Worm (Caenorhabditis elegans) whole organism, young adult: Measurements from ENCODE around the gene T04A8.13.
"Not testable (repeated sequence)": the region's sequence is repeated elsewhere in the genome, so short reads cannot be mapped to it uniquely, and the experiment has no call there.

ENCODE experiments used
- B0019.2 ChIP-seq: fragments of 200-800 bp; sonication (Bioruptor generic); conservative IDR thresholded peaks from 2 replicates; pipeline ENCODE4 v1.3.6; 2022; ENCODE audit warnings: missing genetic modification reagents, missing genetic modification characterization, missing compliant biosample characterization
- B0035.1 ChIP-seq: sonication (generic microtip); optimal IDR thresholded peaks from 2 replicates; lab custom pipeline; 2016; ENCODE audit warnings: missing genetic modification characterization, mild to moderate bottlenecking, missing compliant biosample characterization, missing genotype, missing genetic modification reagents
- C06A6.2 ChIP-seq: fragments of 200-800 bp; sonication (Bioruptor generic); conservative IDR thresholded peaks from 2 replicates; pipeline ENCODE4 v1.3.6; 2022; ENCODE audit warnings: missing genetic modification characterization, missing compliant biosample characterization
- F33H1.4 ChIP-seq: fragments of 200-800 bp; sonication (Bioruptor generic); IDR thresholded peaks from 2 replicates; pipeline ENCODE4 v1.3.6; 2022; ENCODE audit warnings: missing genetic modification reagents, missing genetic modification characterization, missing compliant biosample characterization
- K11D2.4 ChIP-seq: fragments of 200-800 bp; sonication (Bioruptor generic); IDR thresholded peaks from 2 replicates; pipeline ENCODE4 v1.3.6; 2022; ENCODE audit warnings: missing genetic modification reagents, missing genetic modification characterization, missing compliant biosample characterization
- Y53F4B.3 ChIP-seq: fragments of 200-800 bp; sonication (Bioruptor generic); IDR thresholded peaks from 2 replicates; pipeline ENCODE4 v1.3.6; 2022; ENCODE audit warnings: missing genetic modification reagents, missing genetic modification characterization, missing compliant biosample characterization
- Y56A3A.18 ChIP-seq: fragments of 200-800 bp; sonication (Bioruptor generic); IDR thresholded peaks from 2 replicates; pipeline ENCODE4 v1.3.6; 2022; ENCODE audit warnings: missing genetic modification reagents, missing genetic modification characterization, missing compliant biosample characterization
- ama-1 ChIP-seq, 3 experiments: fragments of 150-350 bp in 1 of 3; sonication (generic microtip) in 2 of 3; optimal IDR thresholded peaks; 2 replicates each; lab custom pipeline; 2014 to 2018; ENCODE audit warnings: missing biosample characterization in 2 of 3, missing genetic modification characterization in 2 of 3, missing genetic modification reagents in 2 of 3
- athp-1 ChIP-seq: sonication (generic microtip); optimal IDR thresholded peaks from 2 replicates; lab custom pipeline; 2017; ENCODE audit warnings: mild to moderate bottlenecking, missing genetic modification characterization, missing compliant biosample characterization
- ccch-3 ChIP-seq: fragments of 200-800 bp; sonication (Bioruptor generic); optimal IDR thresholded peaks from 2 replicates; lab custom pipeline; 2018; ENCODE audit warnings: mild to moderate bottlenecking, missing genetic modification characterization, missing compliant biosample characterization
- cebp-1 ChIP-seq, 2 experiments: fragments of 200-800 bp in 1 of 2; sonication (Bioruptor generic) in 1 of 2; sonication (generic microtip) in 1 of 2; IDR thresholded peaks in 1 of 2; optimal IDR thresholded peaks in 1 of 2; 2 replicates each; pipeline versions ENCODE4 v1.3.6 to Lab custom; 2017 to 2022; ENCODE audit warnings: missing compliant biosample characterization in 2 of 2, missing genetic modification characterization in 2 of 2, mild to moderate bottlenecking in 1 of 2, missing genetic modification reagents in 1 of 2, moderate library complexity in 1 of 2
- cebp-2 ChIP-seq: fragments of 200-800 bp; sonication (Bioruptor generic); IDR thresholded peaks from 2 replicates; pipeline ENCODE4 v1.3.6; 2022; ENCODE audit warnings: missing genetic modification characterization, missing compliant biosample characterization
- ceh-100 ChIP-seq: fragments of 200-800 bp; sonication (Bioruptor generic); IDR thresholded peaks from 2 replicates; pipeline ENCODE4 v1.3.6; 2022; ENCODE audit warnings: missing genetic modification reagents, missing genetic modification characterization, missing compliant biosample characterization
- ceh-40 ChIP-seq: fragments of 200-800 bp; sonication (Bioruptor generic); IDR thresholded peaks from 2 replicates; pipeline ENCODE4 v1.3.6; 2022; ENCODE audit warnings: missing genetic modification characterization, missing compliant biosample characterization
- ceh-58 ChIP-seq: fragments of 200-800 bp; sonication (Bioruptor generic); IDR thresholded peaks from 2 replicates; pipeline ENCODE4 v1.3.6; 2022; ENCODE audit warnings: missing genetic modification characterization, missing compliant biosample characterization
- ceh-79 ChIP-seq: sonication (generic microtip); optimal IDR thresholded peaks from 2 replicates; lab custom pipeline; 2017; ENCODE audit warnings: mild to moderate bottlenecking, missing genetic modification characterization, missing compliant biosample characterization
- dox-1 ChIP-seq: fragments of 200-800 bp; sonication (Bioruptor generic); IDR thresholded peaks from 2 replicates; pipeline ENCODE4 v1.3.6; 2022; ENCODE audit warnings: missing genetic modification reagents, missing genetic modification characterization, missing compliant biosample characterization
- efl-1 ChIP-seq: fragments of 150-350 bp; optimal IDR thresholded peaks from 2 replicates; lab custom pipeline; 2014; ENCODE audit warnings: missing biosample characterization, missing genetic modification reagents, missing genetic modification characterization
- egl-44 ChIP-seq: fragments of 200-800 bp; sonication (Bioruptor generic); IDR thresholded peaks from 2 replicates; pipeline ENCODE4 v1.3.6; 2022; ENCODE audit warnings: missing genetic modification reagents, missing genetic modification characterization, missing compliant biosample characterization
- ets-4 ChIP-seq: fragments of 200-800 bp; sonication (Bioruptor generic); optimal IDR thresholded peaks from 2 replicates; lab custom pipeline; 2018; ENCODE audit warnings: mild to moderate bottlenecking, missing genetic modification characterization, missing compliant biosample characterization
- hmg-1.2 ChIP-seq: fragments of 200-800 bp; sonication (Bioruptor generic); IDR thresholded peaks from 2 replicates; pipeline ENCODE4 v1.3.6; 2022; ENCODE audit warnings: missing genetic modification reagents, missing genetic modification characterization, missing compliant biosample characterization
- hmg-20 ChIP-seq: fragments of 200-800 bp; sonication (Bioruptor generic); IDR thresholded peaks from 2 replicates; pipeline ENCODE4 v1.3.6; 2022; ENCODE audit warnings: missing genetic modification reagents, missing genetic modification characterization, missing compliant biosample characterization
- hsf-1 ChIP-seq: fragments of 200-800 bp; sonication (Bioruptor generic); IDR thresholded peaks from 2 replicates; pipeline ENCODE4 v1.3.6; 2022; ENCODE audit warnings: missing genetic modification reagents, missing genetic modification characterization, missing compliant biosample characterization
- lsl-1 ChIP-seq: fragments of 200-800 bp; sonication (Bioruptor generic); optimal IDR thresholded peaks from 2 replicates; lab custom pipeline; 2018; ENCODE audit warnings: mild to moderate bottlenecking, missing genetic modification characterization, moderate library complexity, missing compliant biosample characterization
- mes-4 ChIP-seq: sonication (generic microtip); optimal IDR thresholded peaks from 2 replicates; lab custom pipeline; 2016; ENCODE audit warnings: missing genotype, missing genetic modification characterization, missing compliant biosample characterization
- nfya-2 ChIP-seq: fragments of 200-800 bp; sonication (Bioruptor generic); IDR thresholded peaks from 2 replicates; pipeline ENCODE4 v1.3.6; 2022; ENCODE audit warnings: missing genetic modification reagents, missing genetic modification characterization, missing compliant biosample characterization
- nhr-80 ChIP-seq: sonication (generic microtip); optimal IDR thresholded peaks from 2 replicates; lab custom pipeline; 2016; ENCODE audit warnings: missing genetic modification characterization, missing compliant biosample characterization
- pha-4 ChIP-seq: fragments of 150-350 bp; sonication (generic microtip); optimal IDR thresholded peaks from 2 replicates; lab custom pipeline; 2014; ENCODE audit warnings: missing biosample characterization, missing genetic modification reagents, missing genetic modification characterization
- rec-8 ChIP-seq, 2 experiments: sonication (generic microtip); optimal IDR thresholded peaks; 2 replicates each; lab custom pipeline; 2016; ENCODE audit warnings: mild to moderate bottlenecking in 2 of 2, missing genetic modification characterization in 2 of 2, missing genetic modification reagents in 2 of 2, missing genotype in 2 of 2, missing biosample characterization in 1 of 2, missing compliant biosample characterization in 1 of 2, moderate library complexity in 1 of 2
- rpc-1 ChIP-seq, 2 experiments: fragments of 150-350 bp in 1 of 2; sonication (generic microtip) in 1 of 2; optimal IDR thresholded peaks; 2 replicates each; lab custom pipeline; 2014 to 2018; ENCODE audit warnings: missing biosample characterization in 1 of 2, missing genetic modification characterization in 1 of 2, missing genetic modification reagents in 1 of 2, missing genotype in 1 of 2
- sdz-38 ChIP-seq: sonication (generic microtip); optimal IDR thresholded peaks from 2 replicates; lab custom pipeline; 2016; ENCODE audit warnings: missing genotype, missing genetic modification characterization, missing compliant biosample characterization
- tbx-9 ChIP-seq: sonication (generic microtip); optimal IDR thresholded peaks from 2 replicates; lab custom pipeline; 2016; ENCODE audit warnings: borderline replicate concordance, missing genetic modification characterization, inconsistent platforms, missing compliant biosample characterization
- tlf-1 ChIP-seq: fragments of 200-800 bp; sonication (Bioruptor generic); optimal IDR thresholded peaks from 2 replicates; lab custom pipeline; 2018; ENCODE audit warnings: mild to moderate bottlenecking, missing genetic modification characterization, missing compliant biosample characterization
- zim-3 ChIP-seq: sonication (generic microtip); optimal IDR thresholded peaks from 2 replicates; lab custom pipeline; 2017; ENCODE audit warnings: mild to moderate bottlenecking, missing genetic modification characterization, moderate library complexity, missing compliant biosample characterization
- ztf-18 ChIP-seq: sonication (generic microtip); optimal IDR thresholded peaks from 2 replicates; lab custom pipeline; 2016; ENCODE audit warnings: missing genotype, mild to moderate bottlenecking, missing genetic modification characterization, missing compliant biosample characterization
- ztf-26 ChIP-seq: sonication (generic microtip); optimal IDR thresholded peaks from 2 replicates; lab custom pipeline; 2017; ENCODE audit warnings: missing genetic modification characterization, missing compliant biosample characterization
- ztf-28 ChIP-seq: fragments of 200-800 bp; sonication (Bioruptor generic); IDR thresholded peaks from 2 replicates; pipeline ENCODE4 v1.3.6; 2022; ENCODE audit warnings: missing genetic modification reagents, missing genetic modification characterization, missing compliant biosample characterization
- ztf-6 ChIP-seq: fragments of 200-800 bp; sonication (Bioruptor generic); IDR thresholded peaks from 2 replicates; pipeline ENCODE4 v1.3.6; 2022; ENCODE audit warnings: missing genetic modification reagents, missing genetic modification characterization, missing compliant biosample characterization

Gene T04A8.13

ce11 chrIII:4739975-4740374, 33.2 kb downstream of the T04A8.13 start, which contains the start of gene ras-2:
Gene ras-2 (minus strand): TSS chrIII:4740075.
- TF ChIP-seq ztf-18 (tag; lab: Kevin White, UChicago) (no peak), ccch-3 (GFP tag; lab: Kevin White, UChicago) (no peak), ceh-40 (GFP tag; lab: Robert Waterston, UW) (no peak), ztf-28 (GFP tag; lab: Robert Waterston, UW) (no peak), ceh-58 (GFP tag; lab: Robert Waterston, UW) (no peak), efl-1 (GFP tag; lab: Kevin White, UChicago) (no peak)

- TF ChIP-seq cebp-1 (GFP tag; IDR thresholded peaks at IDR 0.05; lab: Robert Waterston, UW): no peak
- TF ChIP-seq cebp-1 (tag; optimal IDR thresholded peaks at IDR 0.05; lab: Kevin White, UChicago): peak; percentile 48
- peak; percentile 32 for TF ChIP-seq nhr-80 (tag; lab: Kevin White, UChicago)
- no peak for TF ChIP-seq mes-4 (tag; lab: Kevin White, UChicago)
- TF ChIP-seq, all 124 proteins: peak for 2
These were observed 34.0 kb downstream of the T04A8.13 start for ce11 chrIII:4740820-4741219.

- TF ChIP-seq Y56A3A.18, hmg-20, C06A6.2 (GFP tag; lab: Robert Waterston, UW): not testable (repeated sequence)
- TF ChIP-seq, all 124 proteins: peak for 0; not testable (repeated sequence) for 124
These were observed 35.8 kb downstream of the T04A8.13 start, which contains the start of gene twk-6 for ce11 chrIII:4742620-4743019. Gene twk-6 (plus strand): TSS chrIII:4742920.

- TF ChIP-seq pha-4: no peak
- TF ChIP-seq ztf-6: no peak
- TF ChIP-seq hmg-1.2 (GFP tag; lab: Robert Waterston, UW): no peak
- TF ChIP-seq dox-1 (GFP tag; lab: Robert Waterston, UW): no peak
- no peak for TF ChIP-seq B0019.2 (GFP tag; lab: Robert Waterston, UW)
- no peak for TF ChIP-seq ceh-100 (GFP tag; lab: Robert Waterston, UW)
- no peak for TF ChIP-seq egl-44 (GFP tag; lab: Robert Waterston, UW)
- no peak for TF ChIP-seq cebp-2 (GFP tag; lab: Robert Waterston, UW)
- TF ChIP-seq hsf-1 (GFP tag; lab: Robert Waterston, UW): no peak
These were observed 39.2 kb downstream of the T04A8.13 start, which contains the start of gene F17C8.6 for ce11 chrIII:4745934-4746333. Gene F17C8.6 (minus strand): TSS chrIII:4746034.

ce11 chrIII:4748109-4748508, 41.3 kb downstream of the T04A8.13 start, which contains the start of gene col-89:
Gene col-89 (plus strand): TSS chrIII:4748127.
- no peak for TF ChIP-seq tlf-1 (GFP tag; lab: Kevin White, UChicago)
- no peak for TF ChIP-seq zim-3 (tag; lab: Kevin White, UChicago)
- TF ChIP-seq ceh-40 (GFP tag; lab: Robert Waterston, UW): no peak
- no peak for TF ChIP-seq ama-1 (optimal IDR thresholded peaks at IDR 0.05; lab: Kevin White, UChicago)
- TF ChIP-seq ama-1 (GFP tag; optimal IDR thresholded peaks at IDR 0.05; lab: Kevin White, UChicago): no peak
- no peak for TF ChIP-seq ztf-26
- TF ChIP-seq rpc-1 (optimal IDR thresholded peaks at IDR 0.05; lab: Kevin White, UChicago): no peak
- no peak for TF ChIP-seq rpc-1 (tag; optimal IDR thresholded peaks at IDR 0.05; lab: Kevin White, UChicago)
- no peak for TF ChIP-seq athp-1 (tag; lab: Kevin White, UChicago)
- TF ChIP-seq K11D2.4 (GFP tag; lab: Robert Waterston, UW): no peak
- no peak for TF ChIP-seq nfya-2
- TF ChIP-seq ets-4 (GFP tag; lab: Kevin White, UChicago): no peak
- TF ChIP-seq sdz-38: no peak
- no peak for TF ChIP-seq B0035.1 (tag; lab: Kevin White, UChicago)
- no peak for TF ChIP-seq lsl-1 (GFP tag; lab: Kevin White, UChicago)
- TF ChIP-seq F33H1.4: no peak
- no peak for TF ChIP-seq rec-8 (tag; optimal IDR thresholded peaks at IDR 0.05; lab: Kevin White, UChicago)
- TF ChIP-seq tbx-9 (tag; lab: Kevin White, UChicago): no peak
- TF ChIP-seq ceh-79: no peak
- no peak for TF ChIP-seq Y53F4B.3 (GFP tag; lab: Robert Waterston, UW)
